Fruit fly (Drosophila melanogaster): Measurements from ENCODE around the gene CG12241.

The CG12241 gene

DNA sequence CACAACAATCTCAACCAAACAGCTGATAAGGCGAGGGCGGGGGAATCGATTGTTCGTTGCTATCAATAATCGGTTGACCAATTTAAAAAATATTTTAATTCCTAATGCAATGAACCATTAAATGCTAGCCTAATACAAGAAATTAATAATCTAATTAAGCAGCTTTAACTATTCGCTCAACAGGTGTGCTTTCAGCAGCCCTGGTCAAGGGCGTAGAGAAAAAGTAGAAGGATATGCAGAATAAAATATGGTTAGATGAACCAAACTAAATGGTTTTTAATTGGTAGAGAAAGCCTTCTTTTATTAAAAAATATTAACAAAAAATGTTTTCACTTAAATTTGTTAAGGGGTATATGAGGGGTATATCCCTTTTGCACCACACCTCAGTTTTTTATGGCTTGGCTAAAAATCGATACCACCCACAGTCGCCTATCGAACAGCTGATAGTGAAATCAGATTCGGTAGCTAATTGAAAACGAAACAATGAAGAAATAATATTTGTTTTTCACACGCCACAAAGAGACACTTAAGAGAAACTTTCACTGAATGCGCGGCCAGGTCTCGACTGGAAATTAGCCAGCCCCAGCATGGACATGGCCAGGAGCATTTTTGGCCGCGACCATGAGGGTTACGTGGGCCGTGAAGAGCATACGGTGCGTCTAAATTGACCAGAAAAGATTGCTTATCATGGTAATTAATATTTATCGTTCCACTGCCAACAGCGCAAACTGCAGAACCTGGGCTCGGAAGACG is at the start of gene CG12241, which contains the start of gene SIDL:
CG12241 (plus strand) TSS at position 433 of the 753 bp plus-strand sequence.
SIDL (minus strand) TSS at position 51 of the 753 bp plus-strand sequence.
- TF ChIP-seq Mnt (GFP tag; optimal IDR thresholded peaks at IDR 0.05) (peak; percentile 82), bab1 (GFP tag; optimal IDR thresholded peaks at IDR 0.05) (peak; percentile 74), CG5204 (GFP tag; optimal IDR thresholded peaks at IDR 0.05) (no peak), CG7101 (tag; optimal IDR thresholded peaks at IDR 0.05) (peak; percentile 89), Hr96 (GFP tag; optimal IDR thresholded peaks at IDR 0.05) (no peak), CG7045 (GFP tag; optimal IDR thresholded peaks at IDR 0.05) (peak; percentile 93), CG14711 (tag; optimal IDR thresholded peaks at IDR 0.05) (peak; percentile 91), toe (GFP tag; optimal IDR thresholded peaks at IDR 0.05) (peak; percentile 95), CG11617 (GFP tag; optimal IDR thresholded peaks at IDR 0.05) (peak; percentile 87), cnc (optimal IDR thresholded peaks at IDR 0.05) (no peak), Crg-1 (GFP tag; optimal IDR thresholded peaks at IDR 0.05) (peak; percentile 53), Clk (GFP tag; optimal IDR thresholded peaks at IDR 0.05) (peak; percentile 87), tj (GFP tag; optimal IDR thresholded peaks at IDR 0.05) (peak; percentile 54), cic (GFP tag; optimal IDR thresholded peaks at IDR 0.05) (peak; percentile 48), CG33017 (tag; optimal IDR thresholded peaks at IDR 0.05) (peak; percentile 89), CG1620 (GFP tag; optimal IDR thresholded peaks at IDR 0.05) (peak; percentile 83), CG12768 (GFP tag; optimal IDR thresholded peaks at IDR 0.05) (peak; percentile 96), pad (GFP tag; optimal IDR thresholded peaks at IDR 0.05) (peak; percentile 83), ovo (GFP tag; optimal IDR thresholded peaks at IDR 0.05) (no peak), kay (GFP tag; ENCODE audit: borderline replicate concordance) (no peak)

- no peak for TF ChIP-seq toe (GFP tag; optimal IDR thresholded peaks at IDR 0.05)
- no peak for TF ChIP-seq Clk (GFP tag; optimal IDR thresholded peaks at IDR 0.05)
- TF ChIP-seq kay (GFP tag; ENCODE audit: borderline replicate concordance), result peak; percentile 81
- TF ChIP-seq CG7045 (GFP tag; optimal IDR thresholded peaks at IDR 0.05), result no peak
- no peak for TF ChIP-seq CG14711 (tag; optimal IDR thresholded peaks at IDR 0.05)
- no peak for TF ChIP-seq Mnt (GFP tag; optimal IDR thresholded peaks at IDR 0.05)
These were observed 41.8 kb upstream of the CG12241 start for dm6 chr3R:15177230-15177629.

DNA sequence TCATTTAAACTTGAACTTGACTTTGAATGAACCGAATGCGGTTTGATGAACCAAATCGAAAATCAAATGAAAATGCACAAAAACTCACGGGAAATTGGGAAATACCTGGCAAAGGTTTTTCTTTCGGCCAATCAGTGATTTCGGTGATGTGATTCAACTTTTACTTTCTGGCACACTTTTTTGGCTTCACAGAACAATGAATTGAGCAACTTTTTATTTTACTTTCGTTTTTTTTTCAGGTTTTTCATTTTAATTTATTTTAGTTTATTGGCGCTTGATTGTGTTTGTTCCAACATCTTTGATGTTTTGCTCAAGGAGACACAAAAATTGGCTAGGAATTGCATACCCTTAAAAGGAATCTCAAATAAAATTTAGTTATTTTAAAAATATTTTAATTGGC is 37.6 kb upstream of the CG12241 start, which contains the start of gene Mf:
Mf (minus strand) TSS at position 44 of the 400 bp plus-strand sequence.
- TF ChIP-seq kay (GFP tag; ENCODE audit: borderline replicate concordance) (peak; percentile 91), CG7101 (tag; optimal IDR thresholded peaks at IDR 0.05) (peak; percentile 3), tj (GFP tag; optimal IDR thresholded peaks at IDR 0.05) (no peak)

dm6 chr3R:15196134-15197034 is 22.7 kb upstream of the CG12241 start, which contains the start of the genes Kpc1 and CG42542:
Gene Kpc1 (minus strand): TSS chr3R:15196210.
Gene CG42542 (plus strand): TSS chr3R:15196598.
- TF ChIP-seq Clk (GFP tag; optimal IDR thresholded peaks at IDR 0.05), result peak; percentile 78
- peak; percentile 58 for TF ChIP-seq cic (GFP tag; optimal IDR thresholded peaks at IDR 0.05)
- peak; percentile 76 for TF ChIP-seq CG12768 (GFP tag; optimal IDR thresholded peaks at IDR 0.05)
- TF ChIP-seq CG7101 (tag; optimal IDR thresholded peaks at IDR 0.05), result peak; percentile 75
- peak; percentile 89 for TF ChIP-seq tj (GFP tag; optimal IDR thresholded peaks at IDR 0.05)
- TF ChIP-seq Mnt (GFP tag; optimal IDR thresholded peaks at IDR 0.05), result peak; percentile 75
- peak; percentile 72 for TF ChIP-seq ovo (GFP tag; optimal IDR thresholded peaks at IDR 0.05)
- peak; percentile 73 for TF ChIP-seq Hr96 (GFP tag; optimal IDR thresholded peaks at IDR 0.05)
- peak; percentile 85 for TF ChIP-seq CG1620 (GFP tag; optimal IDR thresholded peaks at IDR 0.05)
- TF ChIP-seq kay (GFP tag; ENCODE audit: borderline replicate concordance), result peak; percentile 94
- no peak for TF ChIP-seq cnc (optimal IDR thresholded peaks at IDR 0.05)
- peak; percentile 52 for TF ChIP-seq CG14711 (tag; optimal IDR thresholded peaks at IDR 0.05)
- peak; percentile 89 for TF ChIP-seq toe (GFP tag; optimal IDR thresholded peaks at IDR 0.05)
- peak; percentile 67 for TF ChIP-seq CG7045 (GFP tag; optimal IDR thresholded peaks at IDR 0.05)
- peak; percentile 53 for TF ChIP-seq CG33017 (tag; optimal IDR thresholded peaks at IDR 0.05)
- TF ChIP-seq Crg-1 (GFP tag; optimal IDR thresholded peaks at IDR 0.05), result peak; percentile 72
- peak; percentile 70 for TF ChIP-seq CG11617 (GFP tag; optimal IDR thresholded peaks at IDR 0.05)
- peak; percentile 25 for TF ChIP-seq bab1 (GFP tag; optimal IDR thresholded peaks at IDR 0.05)
- peak; percentile 85 for TF ChIP-seq pad (GFP tag; optimal IDR thresholded peaks at IDR 0.05)
- peak; percentile 79 for TF ChIP-seq CG5204 (GFP tag; optimal IDR thresholded peaks at IDR 0.05)

- TF ChIP-seq kay (GFP tag; ENCODE audit: borderline replicate concordance) (peak; percentile 47), cic (GFP tag; optimal IDR thresholded peaks at IDR 0.05) (peak; percentile 37), CG1620 (GFP tag; optimal IDR thresholded peaks at IDR 0.05) (no peak), pad (GFP tag; optimal IDR thresholded peaks at IDR 0.05) (no peak), CG11617 (GFP tag; optimal IDR thresholded peaks at IDR 0.05) (no peak), toe (GFP tag; optimal IDR thresholded peaks at IDR 0.05) (no peak), Crg-1 (GFP tag; optimal IDR thresholded peaks at IDR 0.05) (no peak), Hr96 (GFP tag; optimal IDR thresholded peaks at IDR 0.05) (no peak), CG7045 (GFP tag; optimal IDR thresholded peaks at IDR 0.05) (peak; percentile 7), CG33017 (tag; optimal IDR thresholded peaks at IDR 0.05) (no peak), CG12768 (GFP tag; optimal IDR thresholded peaks at IDR 0.05) (peak; percentile 25), ovo (GFP tag; optimal IDR thresholded peaks at IDR 0.05) (no peak), Clk (GFP tag; optimal IDR thresholded peaks at IDR 0.05) (no peak), Mnt (GFP tag; optimal IDR thresholded peaks at IDR 0.05) (no peak), CG5204 (GFP tag; optimal IDR thresholded peaks at IDR 0.05) (no peak), tj (GFP tag; optimal IDR thresholded peaks at IDR 0.05) (no peak), bab1 (GFP tag; optimal IDR thresholded peaks at IDR 0.05) (no peak), CG14711 (tag; optimal IDR thresholded peaks at IDR 0.05) (no peak), cnc (optimal IDR thresholded peaks at IDR 0.05) (no peak), CG7101 (tag; optimal IDR thresholded peaks at IDR 0.05) (no peak)
These were observed 21.7 kb upstream of the CG12241 start for dm6 chr3R:15197373-15197772.

Data from whole organism, adult.